Worm (Caenorhabditis elegans) whole organism, L2 larva: ENCODE measurements around the gene Y39A1C.1.
A peak's percentile ranks its signal among the peaks of the same experiment; 100 is the strongest.

Experiments
- C34F6.9 ChIP-seq: fragments of 150-350 bp; optimal IDR thresholded peaks from 2 replicates; lab custom pipeline; 2014; ENCODE audit warnings: missing biosample characterization, missing genetic modification characterization
- F13H6.1 ChIP-seq: sonication (generic microtip); optimal IDR thresholded peaks from 2 replicates; lab custom pipeline; 2016; ENCODE audit warnings: missing genetic modification characterization, missing compliant biosample characterization
- Y55F3AM.14 ChIP-seq: fragments of 200-800 bp; sonication (Bioruptor generic); optimal IDR thresholded peaks from 2 replicates; lab custom pipeline; 2018; ENCODE audit warnings: mild to moderate bottlenecking, missing genetic modification characterization, missing compliant biosample characterization
- ZK546.5 ChIP-seq: sonication (generic microtip); optimal IDR thresholded peaks from 2 replicates; lab custom pipeline; 2017; ENCODE audit warnings: missing biosample characterization, missing genetic modification characterization
- alr-1 ChIP-seq: fragments of 150-350 bp; optimal IDR thresholded peaks from 2 replicates; lab custom pipeline; 2014; ENCODE audit warnings: missing biosample characterization, missing genetic modification characterization
- aly-2 ChIP-seq: fragments of 150-350 bp; optimal IDR thresholded peaks from 2 replicates; lab custom pipeline; 2014; ENCODE audit warnings: missing biosample characterization, missing genetic modification characterization
- blmp-1 ChIP-seq: sonication (generic microtip); optimal IDR thresholded peaks from 2 replicates; lab custom pipeline; 2017; ENCODE audit warnings: missing genetic modification characterization, mild to moderate bottlenecking, missing compliant biosample characterization, antibody characterized with exemption, moderate library complexity; ENCODE audit not compliant: insufficient read depth
- ceh-16 ChIP-seq: fragments of 150-350 bp; optimal IDR thresholded peaks from 2 replicates; lab custom pipeline; 2014; ENCODE audit warnings: missing biosample characterization, missing genetic modification characterization
- ceh-82 ChIP-seq: fragments of 150-350 bp; optimal IDR thresholded peaks from 2 replicates; lab custom pipeline; 2014; ENCODE audit warnings: missing biosample characterization, missing genetic modification characterization
- crh-2 ChIP-seq: sonication (generic microtip); optimal IDR thresholded peaks from 2 replicates; lab custom pipeline; 2017; ENCODE audit warnings: missing biosample characterization, missing genetic modification characterization
- dmd-4 ChIP-seq: sonication (generic microtip); optimal IDR thresholded peaks from 2 replicates; lab custom pipeline; 2017; ENCODE audit warnings: missing biosample characterization, missing genetic modification characterization
- egl-27 ChIP-seq: sonication (generic microtip); optimal IDR thresholded peaks from 3 replicates; lab custom pipeline; 2017; ENCODE audit warnings: missing biosample characterization, missing genetic modification reagents, missing genetic modification characterization
- gmeb-1 ChIP-seq: fragments of 150-350 bp; optimal IDR thresholded peaks from 2 replicates; lab custom pipeline; 2014; ENCODE audit warnings: missing biosample characterization, missing genetic modification characterization
- lin-11 ChIP-seq: fragments of 150-350 bp; sonication (generic microtip); optimal IDR thresholded peaks from 2 replicates; lab custom pipeline; 2014; ENCODE audit warnings: missing biosample characterization, missing genetic modification characterization, inconsistent platforms, mixed read lengths
- lin-13 ChIP-seq: fragments of 150-350 bp; optimal IDR thresholded peaks from 2 replicates; lab custom pipeline; 2014; ENCODE audit warnings: missing biosample characterization, missing genetic modification reagents, missing genetic modification characterization
- lsy-2 ChIP-seq, 2 experiments: fragments of 150-350 bp in 1 of 2; sonication (generic microtip) in 1 of 2; optimal IDR thresholded peaks; 2 replicates each; lab custom pipeline; 2014 to 2017; ENCODE audit warnings: missing biosample characterization in 2 of 2, missing genetic modification characterization in 2 of 2
- mab-5 ChIP-seq: fragments of 150-350 bp; optimal IDR thresholded peaks from 2 replicates; lab custom pipeline; 2014; ENCODE audit warnings: missing biosample characterization, missing genetic modification characterization
- mbf-1 ChIP-seq: sonication (generic microtip); optimal IDR thresholded peaks from 2 replicates; lab custom pipeline; 2017; ENCODE audit warnings: missing biosample characterization, missing genetic modification characterization
- mdl-1 ChIP-seq, 2 experiments: fragments of 150-350 bp in 1 of 2; sonication (generic microtip) in 1 of 2; optimal IDR thresholded peaks; 2 replicates each; lab custom pipeline; 2017; ENCODE audit warnings: missing biosample characterization in 2 of 2, missing genetic modification characterization in 2 of 2
- nhr-12 ChIP-seq: fragments of 150-350 bp; optimal IDR thresholded peaks from 2 replicates; lab custom pipeline; 2014; ENCODE audit warnings: missing biosample characterization, missing genetic modification characterization
- nhr-129 ChIP-seq: fragments of 150-350 bp; optimal IDR thresholded peaks from 2 replicates; lab custom pipeline; 2014; ENCODE audit warnings: missing biosample characterization, missing genetic modification characterization
- nhr-21 ChIP-seq: fragments of 150-350 bp; optimal IDR thresholded peaks from 2 replicates; lab custom pipeline; 2014; ENCODE audit warnings: missing biosample characterization, missing genetic modification characterization
- nhr-237 ChIP-seq: fragments of 150-350 bp; optimal IDR thresholded peaks from 2 replicates; lab custom pipeline; 2014; ENCODE audit warnings: missing biosample characterization, missing genetic modification characterization
- nhr-25 ChIP-seq: fragments of 150-350 bp; sonication (generic microtip); optimal IDR thresholded peaks from 3 replicates; lab custom pipeline; 2014; ENCODE audit warnings: missing biosample characterization, missing genetic modification characterization
- nhr-6 ChIP-seq: fragments of 150-350 bp; optimal IDR thresholded peaks from 2 replicates; lab custom pipeline; 2014; ENCODE audit warnings: missing biosample characterization, missing genetic modification characterization
- nhr-77 ChIP-seq: fragments of 150-350 bp; optimal IDR thresholded peaks from 2 replicates; lab custom pipeline; 2014; ENCODE audit warnings: missing biosample characterization, missing genetic modification characterization
- peb-1 ChIP-seq: fragments of 150-350 bp; optimal IDR thresholded peaks from 2 replicates; lab custom pipeline; 2014; ENCODE audit warnings: missing biosample characterization, missing genetic modification characterization
- sem-4 ChIP-seq: fragments of 150-350 bp; optimal IDR thresholded peaks from 2 replicates; lab custom pipeline; 2014; ENCODE audit warnings: missing biosample characterization, missing genetic modification reagents, missing genetic modification characterization
- skn-1 ChIP-seq: sonication (generic microtip); optimal IDR thresholded peaks from 2 replicates; lab custom pipeline; 2017; ENCODE audit warnings: missing biosample characterization, missing genetic modification characterization
- sma-9 ChIP-seq, 2 experiments: fragments of 150-350 bp in 1 of 2; sonication (generic microtip) in 1 of 2; optimal IDR thresholded peaks; 2 replicates each; lab custom pipeline; 2014 to 2016; ENCODE audit warnings: missing genetic modification characterization in 2 of 2, mild to moderate bottlenecking in 1 of 2, missing biosample characterization in 1 of 2, missing compliant biosample characterization in 1 of 2, missing genetic modification reagents in 1 of 2, moderate library complexity in 1 of 2
- unc-55 ChIP-seq: fragments of 150-350 bp; sonication (generic microtip); optimal IDR thresholded peaks from 3 replicates; lab custom pipeline; 2014; ENCODE audit warnings: missing biosample characterization, missing genetic modification reagents, missing genetic modification characterization
- zag-1 ChIP-seq: fragments of 150-350 bp; optimal IDR thresholded peaks from 2 replicates; lab custom pipeline; 2014; ENCODE audit warnings: missing biosample characterization, missing genetic modification characterization
- ztf-4 ChIP-seq: fragments of 150-350 bp; optimal IDR thresholded peaks from 2 replicates; lab custom pipeline; 2014; ENCODE audit warnings: missing biosample characterization, missing genetic modification characterization

The Y39A1C.1 gene

DNA sequence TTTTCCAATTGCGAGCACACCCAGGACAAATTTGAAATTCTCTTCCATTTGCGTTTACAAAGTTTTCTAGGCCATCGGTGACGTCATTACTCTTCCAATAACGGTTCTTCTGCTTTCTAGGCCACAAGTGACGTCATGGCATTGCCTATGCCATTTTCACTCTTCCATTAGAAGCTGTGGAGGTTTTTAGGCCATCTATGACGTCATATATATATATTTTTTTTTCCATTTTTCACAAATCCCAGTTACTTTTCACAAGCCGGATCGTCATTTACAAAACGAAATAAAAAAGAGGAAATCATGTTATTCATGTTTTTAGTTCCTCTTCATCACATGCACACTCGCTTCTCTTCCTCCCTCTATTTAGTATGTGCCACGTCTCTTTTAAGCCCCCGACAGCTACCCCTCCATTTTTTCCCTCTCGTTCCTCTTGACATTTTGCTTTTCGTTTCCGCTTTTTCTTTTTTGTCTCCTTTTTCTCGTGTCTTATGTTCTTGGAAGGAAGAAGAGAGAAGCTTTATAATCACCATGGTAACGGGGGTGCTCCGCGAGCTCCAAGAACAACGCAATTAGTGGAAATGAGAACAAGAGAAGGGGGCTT is 47.9 kb downstream of the Y39A1C.1 start:
- TF ChIP-seq alr-1: no peak
- no peak for TF ChIP-seq mbf-1
- peak; percentile 44 for TF ChIP-seq zag-1 (tag; lab: Kevin White, UChicago)
- TF ChIP-seq nhr-129 (tag; lab: Kevin White, UChicago): no peak
- peak; percentile 31 for TF ChIP-seq nhr-6 (tag; lab: Kevin White, UChicago)
- peak in 1 of 2 experiments; percentile 12 for TF ChIP-seq mdl-1 (tag; optimal IDR thresholded peaks at IDR 0.05; lab: Kevin White, UChicago)
- TF ChIP-seq nhr-25 (tag; lab: Kevin White, UChicago): no peak
- TF ChIP-seq lin-11: peak; percentile 20
- peak; percentile 75 for TF ChIP-seq crh-2
- no peak for TF ChIP-seq peb-1 (tag; lab: Kevin White, UChicago)
- TF ChIP-seq Y55F3AM.14: no peak
- peak; percentile 26 for TF ChIP-seq unc-55 (GFP tag; lab: Kevin White, UChicago)
- TF ChIP-seq lsy-2 (tag; optimal IDR thresholded peaks at IDR 0.05; lab: Kevin White, UChicago): peak in 1 of 2 experiments; percentile 52
- TF ChIP-seq C34F6.9 (tag; lab: Kevin White, UChicago): peak; percentile 65
- peak; percentile 19 for TF ChIP-seq nhr-21

DNA sequence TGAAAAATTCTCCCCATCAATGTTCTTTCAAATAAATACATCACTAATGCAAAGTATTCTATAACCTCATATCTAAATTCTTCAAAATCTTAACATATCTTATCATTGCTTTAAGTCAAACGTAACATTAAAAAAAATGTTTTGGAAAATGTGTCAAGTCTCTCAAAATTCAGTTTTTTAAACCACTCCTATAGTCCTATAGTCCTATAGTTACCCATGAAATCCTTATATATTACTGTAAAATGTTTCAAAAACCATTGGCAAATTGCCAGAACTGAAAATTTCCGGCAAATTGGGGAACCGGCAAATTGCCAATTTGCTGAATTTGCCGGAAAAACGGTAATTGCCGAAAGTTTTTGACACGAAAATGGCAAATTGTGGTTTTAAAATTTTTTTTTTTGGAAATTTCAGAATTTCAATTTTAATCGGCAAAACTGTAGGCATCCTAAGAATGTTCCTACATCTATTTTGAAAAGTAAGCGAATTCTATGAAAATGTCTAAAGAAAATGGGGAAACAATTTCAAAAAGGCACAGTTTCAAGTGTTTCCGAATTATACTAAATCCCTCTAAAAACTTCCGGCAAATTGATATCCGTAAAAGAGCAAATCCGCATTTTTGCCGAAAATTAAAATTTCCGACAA is 49.2 kb downstream of the Y39A1C.1 start:
- TF ChIP-seq gmeb-1 (peak; percentile 13), nhr-25 (tag; lab: Kevin White, UChicago) (peak; percentile 97), ceh-16 (no peak)

DNA sequence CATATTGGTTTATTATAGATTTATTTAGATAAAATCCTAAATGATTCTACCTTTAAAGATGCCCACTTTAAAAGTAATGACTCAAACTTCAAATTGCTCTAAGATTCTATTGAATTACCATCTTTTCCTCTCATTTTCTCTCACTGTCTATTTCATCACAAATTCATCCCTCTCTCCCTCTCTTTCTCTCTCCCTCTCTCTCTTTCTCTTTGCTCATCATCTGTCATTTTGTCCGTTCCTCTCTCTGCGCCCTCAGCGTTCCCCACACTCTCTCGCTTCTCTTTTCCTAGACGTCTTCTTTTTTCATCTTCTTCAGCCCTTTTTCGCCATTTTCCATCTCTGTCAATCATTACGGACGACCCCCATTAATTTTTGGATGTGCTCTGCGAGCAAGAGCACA is 49.9 kb downstream of the Y39A1C.1 start:
- no peak for TF ChIP-seq ZK546.5
- TF ChIP-seq blmp-1: peak; percentile 35
- peak; percentile 48 for TF ChIP-seq F13H6.1 (tag; lab: Kevin White, UChicago)
- TF ChIP-seq lin-13 (GFP tag; lab: Kevin White, UChicago): peak; percentile 26
- peak; percentile 46 for TF ChIP-seq nhr-6 (tag; lab: Kevin White, UChicago)
- TF ChIP-seq egl-27 (tag; lab: Kevin White, UChicago): no peak
- peak; percentile 23 for TF ChIP-seq nhr-129 (tag; lab: Kevin White, UChicago)
- peak; percentile 76 for TF ChIP-seq C34F6.9 (tag; lab: Kevin White, UChicago)
- TF ChIP-seq unc-55 (GFP tag; lab: Kevin White, UChicago): peak; percentile 70
- peak; percentile 97 for TF ChIP-seq nhr-25 (tag; lab: Kevin White, UChicago)
- peak; percentile 54 for TF ChIP-seq ceh-82 (tag; lab: Kevin White, UChicago)
- TF ChIP-seq alr-1: no peak
- peak in 1 of 2 experiments; percentile 50 for TF ChIP-seq lsy-2 (tag; optimal IDR thresholded peaks at IDR 0.05; lab: Kevin White, UChicago)
- TF ChIP-seq skn-1 (tag; lab: Kevin White, UChicago): no peak
- TF ChIP-seq sem-4 (tag; lab: Kevin White, UChicago): peak; percentile 34
- TF ChIP-seq nhr-12 (tag; lab: Kevin White, UChicago): no peak
- peak; percentile 1 for TF ChIP-seq crh-2
- peak; percentile 91 for TF ChIP-seq gmeb-1
- TF ChIP-seq nhr-77 (tag; lab: Kevin White, UChicago): no peak
- TF ChIP-seq mab-5 (tag; lab: Kevin White, UChicago): peak; percentile 64
- peak; percentile 53 for TF ChIP-seq sma-9 (GFP tag; optimal IDR thresholded peaks at IDR 0.05; lab: Kevin White, UChicago)
- no peak for TF ChIP-seq sma-9 (tag; optimal IDR thresholded peaks at IDR 0.05; lab: Kevin White, UChicago)
- TF ChIP-seq mdl-1 (tag; optimal IDR thresholded peaks at IDR 0.05; lab: Kevin White, UChicago): no peak

DNA sequence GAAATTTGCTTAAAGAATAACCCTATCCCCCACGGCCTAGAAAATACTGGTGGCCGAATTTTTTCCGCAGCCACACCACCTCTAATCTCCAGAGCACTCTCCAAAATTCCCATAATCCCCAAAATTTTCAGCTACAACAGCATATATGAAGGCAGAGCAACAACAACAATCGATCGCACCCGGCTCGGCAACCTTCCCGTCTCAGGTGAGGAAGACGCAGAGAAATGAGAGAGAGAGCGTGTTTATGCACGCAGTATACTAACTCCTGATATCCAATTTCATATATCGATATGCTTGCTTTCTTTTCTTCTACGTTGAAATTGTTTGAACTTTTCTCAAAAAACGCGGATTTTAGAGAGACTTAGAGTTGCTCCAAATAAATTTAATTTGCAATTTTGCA is 51.1 kb downstream of the Y39A1C.1 start:
- TF ChIP-seq unc-55 (GFP tag; lab: Kevin White, UChicago) (peak; percentile 22), C34F6.9 (tag; lab: Kevin White, UChicago) (peak; percentile 18), nhr-237 (tag; lab: Kevin White, UChicago) (no peak), ceh-16 (no peak), nhr-25 (tag; lab: Kevin White, UChicago) (peak; percentile 54), mab-5 (tag; lab: Kevin White, UChicago) (no peak), nhr-129 (tag; lab: Kevin White, UChicago) (peak; percentile 5), ztf-4 (tag; lab: Kevin White, UChicago) (no peak), gmeb-1 (no peak), dmd-4 (tag; lab: Kevin White, UChicago) (no peak), aly-2 (tag; lab: Kevin White, UChicago) (no peak), nhr-21 (no peak)
